Fruit fly (Drosophila melanogaster): Measurements from ENCODE around the gene dsd.
A peak's percentile ranks its signal among the peaks of the same experiment; 100 is the strongest.

The dsd gene

dm6 chr3R:27607218-27607929, at the start of gene dsd, which contains the start of gene Tusp:
dsd (minus strand) TSS chr3R:27607396.
Tusp (plus strand) TSS chr3R:27607879.
- peak; percentile 63 for TF ChIP-seq noc (tag; optimal IDR thresholded peaks at IDR 0.05)

- TF ChIP-seq noc (tag; optimal IDR thresholded peaks at IDR 0.05), result no peak
Measured at dm6 chr3R:27655109-27655508, 47.9 kb upstream of the dsd start.

DNA sequence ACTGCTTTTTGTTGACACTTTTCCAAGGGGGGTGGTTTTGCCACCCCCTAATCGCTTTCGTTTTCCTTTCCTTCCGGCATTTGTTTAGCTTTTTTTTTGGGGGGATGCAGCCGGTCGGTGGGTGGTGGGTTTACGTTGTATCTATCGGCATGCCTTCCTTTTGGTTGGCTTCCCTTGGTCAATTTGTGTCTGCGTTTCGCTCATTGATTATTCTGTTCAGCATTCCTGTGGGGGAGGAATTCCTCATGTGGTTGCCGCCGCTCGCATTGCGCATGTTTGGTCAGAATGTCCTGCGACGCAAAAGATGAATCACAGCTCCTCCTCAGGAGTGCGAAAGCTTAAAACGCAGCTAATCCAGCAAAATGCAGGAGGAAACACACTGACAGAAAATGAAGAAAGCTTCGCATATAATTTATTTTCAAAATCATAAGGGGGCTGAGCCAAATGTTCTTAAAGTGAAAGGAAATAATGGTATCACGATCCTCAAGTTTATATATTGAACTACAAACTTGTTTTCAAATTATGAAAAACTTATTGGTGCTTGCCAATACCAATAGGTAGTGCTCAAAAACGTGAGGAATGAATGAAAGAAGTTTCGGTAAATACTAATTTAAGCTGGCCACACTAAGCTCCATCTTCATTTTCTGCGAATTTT, 45.1 kb upstream of the dsd start, which contains the start of gene RpS10a:
RpS10a (plus strand) TSS at position 605 of the 655 bp plus-strand sequence.
- TF ChIP-seq noc (tag; optimal IDR thresholded peaks at IDR 0.05), result no peak

DNA sequence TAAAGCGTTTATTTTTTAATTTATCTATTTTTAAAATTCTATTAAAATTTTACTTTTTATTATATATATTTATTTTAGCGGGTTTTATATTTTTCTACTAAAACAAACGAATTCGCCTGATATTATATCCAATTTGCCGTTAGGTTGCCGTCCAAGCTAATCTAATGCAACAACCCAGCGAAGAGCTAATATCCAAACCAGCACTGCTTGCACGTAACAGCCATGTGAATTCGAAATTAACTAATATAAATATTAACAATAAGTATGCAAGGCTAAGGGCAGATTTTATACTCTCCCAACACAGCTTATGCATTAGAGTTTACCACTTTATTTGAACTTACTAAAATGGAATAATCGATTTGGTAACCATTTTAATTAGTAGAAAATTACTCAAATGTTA, 44.5 kb upstream of the dsd start:
- no peak for TF ChIP-seq noc (tag; optimal IDR thresholded peaks at IDR 0.05)

DNA sequence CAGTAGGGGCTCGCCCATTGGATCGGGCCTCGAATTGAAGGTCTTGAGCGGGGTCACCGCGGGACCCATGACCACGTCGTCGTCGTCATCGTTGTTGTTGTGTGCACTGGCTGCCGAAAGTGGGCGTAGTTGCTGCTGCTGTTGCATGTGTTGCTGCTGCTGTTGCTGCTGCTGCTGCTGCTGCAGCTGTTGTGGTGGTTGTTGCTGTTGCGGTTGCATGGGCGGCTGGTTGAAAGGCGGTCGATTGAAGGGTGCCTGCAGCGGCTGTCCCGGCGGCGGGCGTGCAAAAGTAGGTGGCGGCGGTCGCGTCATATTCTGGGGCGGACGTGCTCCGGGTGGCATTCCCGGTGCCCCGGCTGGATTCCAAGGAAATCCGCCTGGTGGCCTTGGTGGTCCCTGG, 40.6 kb upstream of the dsd start:
- TF ChIP-seq noc (tag; optimal IDR thresholded peaks at IDR 0.05), result no peak

DNA sequence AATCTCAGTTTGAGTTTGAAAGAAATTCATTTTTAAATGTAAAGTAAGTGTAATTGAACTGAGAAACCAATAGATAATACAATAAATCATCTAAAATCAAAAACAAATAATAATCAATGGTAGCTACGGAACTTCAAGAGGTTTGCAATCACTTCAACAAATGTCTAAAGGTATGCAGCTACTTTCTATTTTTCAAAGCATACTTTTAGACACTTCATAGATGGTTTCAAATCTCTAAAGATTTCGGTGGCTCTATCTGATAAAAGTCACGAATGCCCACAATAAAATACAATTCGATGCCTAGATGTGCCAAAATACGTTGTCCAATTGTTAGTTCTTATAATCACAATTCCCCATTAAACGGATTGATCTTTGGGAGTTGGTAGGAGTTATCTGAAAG, 35.9 kb upstream of the dsd start:
- no peak for TF ChIP-seq noc (tag; optimal IDR thresholded peaks at IDR 0.05)

dm6 chr3R:27637264-27637860, 30.2 kb upstream of the dsd start:
- TF ChIP-seq noc (tag; optimal IDR thresholded peaks at IDR 0.05), result no peak

DNA sequence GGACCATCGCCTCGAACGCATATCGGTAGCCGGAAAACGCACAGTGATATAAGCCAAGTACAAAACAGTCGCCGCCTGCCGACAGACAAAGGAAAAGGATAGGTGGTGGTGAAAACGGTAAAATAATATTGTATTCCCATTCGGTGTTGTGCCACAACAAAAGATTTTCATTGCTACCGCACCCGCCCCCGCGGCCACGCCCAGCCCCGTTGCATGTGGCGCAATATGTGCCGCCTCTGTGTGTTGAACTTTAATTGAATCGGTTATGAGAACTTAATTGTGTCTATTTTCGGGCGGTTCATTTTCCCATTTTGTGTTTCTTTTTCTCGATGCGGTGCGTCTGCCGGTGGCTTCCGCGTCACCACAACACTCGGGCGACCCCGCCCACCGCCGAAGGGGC, 29.5 kb upstream of the dsd start:
- no peak for TF ChIP-seq noc (tag; optimal IDR thresholded peaks at IDR 0.05)

dm6 chr3R:27636010-27636584, 28.9 kb upstream of the dsd start, which contains the start of the genes CG5611 and Mtl:
CG5611 (minus strand) TSS chr3R:27636060.
Mtl (plus strand) TSS chr3R:27636412.
- peak; percentile 100 for TF ChIP-seq noc (tag; optimal IDR thresholded peaks at IDR 0.05)

dm6 chr3R:27625911-27626310, 18.7 kb upstream of the dsd start, which contains the start of gene CG5612:
CG5612 (minus strand) TSS chr3R:27626011.
- TF ChIP-seq noc (tag; optimal IDR thresholded peaks at IDR 0.05), result no peak

DNA sequence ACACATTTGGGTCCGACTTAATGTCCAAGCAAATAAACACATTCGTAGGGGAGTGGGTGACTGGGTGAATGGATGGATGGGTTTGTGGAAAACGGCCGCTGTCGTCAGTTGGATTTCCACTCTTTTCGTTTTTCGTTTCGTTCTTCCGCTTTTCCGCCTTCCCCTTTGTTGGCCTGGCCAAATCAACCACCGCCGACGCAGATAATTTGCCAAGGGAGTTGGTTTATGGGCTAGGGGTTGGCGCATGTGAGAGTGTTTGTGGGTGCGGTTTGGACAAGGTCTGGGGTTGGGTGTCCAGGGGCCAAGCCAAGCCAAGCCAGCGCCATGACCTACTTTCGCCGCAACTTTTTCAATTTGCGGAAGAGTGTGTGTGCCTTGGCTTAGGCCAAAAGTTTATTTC, 15.8 kb upstream of the dsd start:
- TF ChIP-seq noc (tag; optimal IDR thresholded peaks at IDR 0.05), result no peak

dm6 chr3R:27621861-27622260, 14.7 kb upstream of the dsd start:
- TF ChIP-seq noc (tag; optimal IDR thresholded peaks at IDR 0.05), result no peak

DNA sequence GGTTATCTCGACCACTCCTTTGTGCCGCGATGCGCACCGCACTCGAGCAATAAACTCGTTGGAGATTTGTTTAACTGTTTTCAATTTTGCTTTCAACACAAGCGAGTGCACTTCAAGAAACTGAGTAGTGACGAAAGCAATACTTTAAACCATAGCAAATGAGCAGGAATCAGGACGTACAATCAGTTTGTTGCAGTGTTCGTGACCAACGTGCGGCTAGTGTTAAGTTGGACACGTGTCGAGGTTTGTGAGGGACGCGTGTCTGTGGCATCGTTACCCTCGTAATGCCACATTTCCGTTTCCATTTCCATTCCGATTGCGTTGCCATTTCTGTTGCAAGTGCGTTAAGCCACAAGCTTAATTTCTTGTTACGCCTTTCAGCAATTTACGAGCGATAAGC, 9.3 kb upstream of the dsd start:
- no peak for TF ChIP-seq noc (tag; optimal IDR thresholded peaks at IDR 0.05)

dm6 chr3R:27613814-27614213, 6.6 kb upstream of the dsd start:
- no peak for TF ChIP-seq noc (tag; optimal IDR thresholded peaks at IDR 0.05)

dm6 chr3R:27610622-27611021, 3.4 kb upstream of the dsd start:
- no peak for TF ChIP-seq noc (tag; optimal IDR thresholded peaks at IDR 0.05)

All from whole organism, larva.